Worm (Caenorhabditis elegans) whole organism, L2 larva: ENCODE results near the gene C49F8.3.

Experiments
- F13H6.1 ChIP-seq: sonication (generic microtip); optimal IDR thresholded peaks from 2 replicates; lab custom pipeline; 2016; ENCODE audit warnings: missing genetic modification characterization, missing compliant biosample characterization
- aly-2 ChIP-seq: fragments of 150-350 bp; optimal IDR thresholded peaks from 2 replicates; lab custom pipeline; 2014; ENCODE audit warnings: missing biosample characterization, missing genetic modification characterization
- ama-1 ChIP-seq: fragments of 150-350 bp; optimal IDR thresholded peaks from 2 replicates; lab custom pipeline; 2018; ENCODE audit warnings: inconsistent platforms
- ceh-16 ChIP-seq: fragments of 150-350 bp; optimal IDR thresholded peaks from 2 replicates; lab custom pipeline; 2014; ENCODE audit warnings: missing biosample characterization, missing genetic modification characterization
- elt-1 ChIP-seq: fragments of 150-350 bp; optimal IDR thresholded peaks from 2 replicates; lab custom pipeline; 2014; ENCODE audit warnings: missing biosample characterization, missing genetic modification characterization
- elt-3 ChIP-seq: sonication (generic microtip); optimal IDR thresholded peaks from 2 replicates; lab custom pipeline; 2017; ENCODE audit warnings: missing biosample characterization, missing genetic modification characterization
- nhr-12 ChIP-seq: fragments of 150-350 bp; optimal IDR thresholded peaks from 2 replicates; lab custom pipeline; 2014; ENCODE audit warnings: missing biosample characterization, missing genetic modification characterization
- nhr-237 ChIP-seq: fragments of 150-350 bp; optimal IDR thresholded peaks from 2 replicates; lab custom pipeline; 2014; ENCODE audit warnings: missing biosample characterization, missing genetic modification characterization
- snpc-4 ChIP-seq: fragments of 150-350 bp; optimal IDR thresholded peaks from 2 replicates; lab custom pipeline; 2014; ENCODE audit warnings: missing biosample characterization, missing genetic modification characterization
- unc-55 ChIP-seq: fragments of 150-350 bp; sonication (generic microtip); optimal IDR thresholded peaks from 3 replicates; lab custom pipeline; 2014; ENCODE audit warnings: missing biosample characterization, missing genetic modification reagents, missing genetic modification characterization

DNA sequence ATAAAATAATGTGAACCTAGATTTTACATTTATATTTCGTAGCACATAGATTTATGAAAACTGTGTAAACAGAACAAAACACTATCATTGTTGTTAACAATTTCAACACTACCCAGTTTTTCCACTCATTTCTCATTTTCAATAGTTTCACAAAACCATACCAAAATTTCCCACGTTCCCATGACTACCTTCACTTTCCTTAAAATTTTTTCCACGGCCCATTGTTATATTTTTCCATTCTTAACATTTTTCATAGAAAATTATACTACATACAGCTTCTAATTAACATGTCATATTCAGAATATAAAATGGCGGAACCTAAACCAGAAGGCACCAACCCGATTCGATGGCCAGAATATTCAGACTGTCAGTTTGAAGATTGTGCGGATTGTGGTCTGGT, 14.4 kb upstream of the C49F8.3 start, which contains the start of gene F02C12.1:
- no peak for TF ChIP-seq F13H6.1 (tag; lab: Kevin White, UChicago)
- TF ChIP-seq nhr-12 (tag; lab: Kevin White, UChicago) = no peak
- TF ChIP-seq nhr-237 (tag; lab: Kevin White, UChicago) = no peak
- no peak for TF ChIP-seq ceh-16 (tag; lab: Kevin White, UChicago)
- no peak for TF ChIP-seq snpc-4 (tag; lab: Kevin White, UChicago)
- TF ChIP-seq aly-2 (tag; lab: Kevin White, UChicago) = no peak
- TF ChIP-seq ama-1 = no peak
- TF ChIP-seq elt-3 = no peak
- no peak for TF ChIP-seq unc-55 (GFP tag; lab: Kevin White, UChicago)
- TF ChIP-seq elt-1 (tag; lab: Kevin White, UChicago) = no peak
